Fruit fly (Drosophila melanogaster): Measurements from ENCODE around the gene CG5167.

CG5167 gene

DNA sequence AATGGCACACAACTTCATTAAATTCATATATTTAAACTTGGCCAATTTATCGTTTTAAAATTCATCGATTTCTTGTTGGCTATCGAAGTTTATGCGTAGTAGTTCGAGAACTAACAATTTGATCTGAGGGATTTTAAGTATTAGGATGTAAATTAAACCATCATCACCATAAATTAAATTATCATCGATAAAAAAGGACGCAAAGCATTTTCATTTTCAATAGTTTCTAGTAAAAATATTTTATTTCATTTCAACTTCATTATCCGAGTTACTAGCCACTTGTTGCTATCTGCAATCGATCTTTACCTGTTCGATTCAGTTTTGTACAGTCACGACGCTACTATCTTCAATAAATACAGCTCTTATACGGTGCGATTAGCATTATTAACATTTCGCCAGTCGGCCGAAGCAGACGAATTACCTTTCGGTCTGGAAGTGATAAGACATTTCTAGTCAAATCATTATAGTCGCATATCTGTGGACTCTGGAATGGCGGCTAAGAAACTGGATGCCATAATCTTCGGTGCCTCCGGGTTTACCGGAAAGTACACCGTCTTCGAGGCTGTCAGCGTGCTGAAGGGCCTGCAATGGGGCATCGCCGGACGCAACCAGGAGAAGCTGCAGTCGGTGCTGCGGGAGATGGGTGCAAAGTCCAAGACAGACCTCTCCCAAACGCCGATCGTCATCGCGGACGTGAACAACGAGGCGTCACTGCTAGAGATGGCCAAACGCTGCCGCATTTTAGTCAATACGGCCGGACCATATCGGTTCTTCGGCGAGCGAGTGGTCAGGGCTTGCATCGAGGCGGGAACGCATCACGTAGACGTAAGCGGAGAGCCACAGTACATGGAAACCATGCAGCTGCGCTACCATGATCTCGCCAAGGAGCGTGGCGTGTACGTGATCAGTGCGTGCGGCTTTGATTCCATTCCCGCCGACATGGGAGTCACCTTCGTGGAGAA is at the start of gene CG5167 (continued):
- TF ChIP-seq Xbp1 (GFP tag; optimal IDR thresholded peaks at IDR 0.05) (peak; percentile 28), CG17829 (tag; optimal IDR thresholded peaks at IDR 0.05) (peak; percentile 54), NC2α (GFP tag; optimal IDR thresholded peaks at IDR 0.05) (no peak), kni (GFP tag; optimal IDR thresholded peaks at IDR 0.05) (no peak), CG3281 (GFP tag; optimal IDR thresholded peaks at IDR 0.05) (peak; percentile 24), Fer3 (tag; optimal IDR thresholded peaks at IDR 0.05) (peak; percentile 35), CTCF (GFP tag; optimal IDR thresholded peaks at IDR 0.05) (no peak), CG18599 (GFP tag; optimal IDR thresholded peaks at IDR 0.05) (peak; percentile 67), CG12769 (tag; optimal IDR thresholded peaks at IDR 0.05) (no peak), Usf (GFP tag; optimal IDR thresholded peaks at IDR 0.05) (no peak), odd (GFP tag; optimal IDR thresholded peaks at IDR 0.05) (peak; percentile 3), sqz (GFP tag; optimal IDR thresholded peaks at IDR 0.05) (peak; percentile 2), Elba2 (GFP tag; optimal IDR thresholded peaks at IDR 0.05) (no peak), CG33213 (GFP tag; optimal IDR thresholded peaks at IDR 0.05) (no peak), vfl (GFP tag; optimal IDR thresholded peaks at IDR 0.05) (no peak), Oaz (GFP tag; IDR thresholded peaks at IDR 0.05) (no peak), CG14667 (GFP tag; IDR thresholded peaks at IDR 0.05) (no peak), hb (GFP tag; IDR thresholded peaks at IDR 0.05; ENCODE audit: partially characterized antibody) (no peak), CG18764 (GFP tag; optimal IDR thresholded peaks at IDR 0.05) (no peak), Hmr (GFP tag; optimal IDR thresholded peaks at IDR 0.05) (peak; percentile 35), CG13624 (GFP tag; optimal IDR thresholded peaks at IDR 0.05) (no peak), Atf6 (GFP tag; IDR thresholded peaks at IDR 0.05) (no peak), tap (tag; optimal IDR thresholded peaks at IDR 0.05) (peak; percentile 60), abd-A (tag; optimal IDR thresholded peaks at IDR 0.05) (no peak), schlank (tag; optimal IDR thresholded peaks at IDR 0.05) (no peak), fu2 (GFP tag; optimal IDR thresholded peaks at IDR 0.05) (no peak), CG1602 (GFP tag; optimal IDR thresholded peaks at IDR 0.05) (no peak), sug (tag; optimal IDR thresholded peaks at IDR 0.05) (peak; percentile 36), prd (optimal IDR thresholded peaks at IDR 0.05) (no peak), prd (GFP tag; IDR thresholded peaks at IDR 0.05) (no peak), CG8924 (tag; optimal IDR thresholded peaks at IDR 0.05) (peak; percentile 63), slou (GFP tag; optimal IDR thresholded peaks at IDR 0.05) (no peak), HHEX (GFP tag; optimal IDR thresholded peaks at IDR 0.05) (no peak), Neu2 (GFP tag; optimal IDR thresholded peaks at IDR 0.05; ENCODE audit: borderline replicate concordance) (no peak), fd64A (GFP tag; optimal IDR thresholded peaks at IDR 0.05) (no peak), lola (GFP tag; optimal IDR thresholded peaks at IDR 0.05) (peak in 1 of 3 experiments; percentile 49), stc (GFP tag; IDR thresholded peaks at IDR 0.05) (no peak), cato (GFP tag; optimal IDR thresholded peaks at IDR 0.05; ENCODE audit: borderline replicate concordance) (no peak), nau (GFP tag; optimal IDR thresholded peaks at IDR 0.05) (no peak), CG14014 (GFP tag; IDR thresholded peaks at IDR 0.05) (no peak), D (optimal IDR thresholded peaks at IDR 0.05) (no peak), D (GFP tag; optimal IDR thresholded peaks at IDR 0.05) (no peak), Lhr (GFP tag; optimal IDR thresholded peaks at IDR 0.05) (no peak), tio (GFP tag; optimal IDR thresholded peaks at IDR 0.05) (no peak), pita (GFP tag; optimal IDR thresholded peaks at IDR 0.05) (no peak), CG12744 (GFP tag; optimal IDR thresholded peaks at IDR 0.05) (no peak), CG8089 (GFP tag; optimal IDR thresholded peaks at IDR 0.05) (no peak), CG6791 (GFP tag; IDR thresholded peaks at IDR 0.05; ENCODE audit: partially characterized antibody) (no peak), CG11696 (GFP tag; IDR thresholded peaks at IDR 0.05) (no peak), CG18476 (GFP tag; optimal IDR thresholded peaks at IDR 0.05) (no peak)

Measured in whole organism, embryonic.